Fruit fly (Drosophila melanogaster) whole organism, prepupa: Measurements from ENCODE around the gene CG7872.
A peak's percentile ranks its signal among the peaks of the same experiment; 100 is the strongest.

Experiments used
- CG11902 ChIP-seq: fragments of 200-800 bp; sonication (Bioruptor generic); optimal IDR thresholded peaks from 3 replicates; lab custom pipeline; 2016; ENCODE audit warnings: missing biosample characterization, missing genetic modification characterization
- CG31627 ChIP-seq: fragments of 200-800 bp; sonication (Bioruptor generic); optimal IDR thresholded peaks from 3 replicates; lab custom pipeline; 2016; ENCODE audit warnings: missing biosample characterization, missing genetic modification characterization
- CG6163 ChIP-seq: fragments of 200-800 bp; sonication (Bioruptor generic); IDR thresholded peaks from 3 replicates; pipeline ENCODE4 v1.3.6; 2022; ENCODE audit warnings: missing biosample characterization, missing genetic modification characterization
- CG6276 ChIP-seq: fragments of 200-800 bp; sonication (Bioruptor generic); optimal IDR thresholded peaks from 2 replicates; lab custom pipeline; 2017; ENCODE audit warnings: missing biosample characterization, mild to moderate bottlenecking, missing genetic modification characterization
- Gug ChIP-seq: fragments of 200-800 bp; sonication (Bioruptor generic); IDR thresholded peaks from 2 replicates; pipeline ENCODE4 v1.3.6; 2022; ENCODE audit warnings: missing biosample characterization, missing genetic modification characterization
- OdsH ChIP-seq: fragments of 200-800 bp; sonication (Bioruptor generic); optimal IDR thresholded peaks from 3 replicates; lab custom pipeline; 2016; ENCODE audit warnings: missing biosample characterization, missing genetic modification characterization
- cyc ChIP-seq: fragments of 200-800 bp; sonication (Bioruptor generic); optimal IDR thresholded peaks from 3 replicates; lab custom pipeline; 2016; ENCODE audit warnings: missing biosample characterization, missing genetic modification characterization
- fd59A ChIP-seq: fragments of 200-800 bp; sonication (Bioruptor generic); optimal IDR thresholded peaks from 2 replicates; lab custom pipeline; 2017; ENCODE audit warnings: missing biosample characterization, mild to moderate bottlenecking, missing genetic modification characterization, missing genetic modification reagents
- spab ChIP-seq: fragments of 200-800 bp; sonication (Bioruptor generic); optimal IDR thresholded peaks from 2 replicates; lab custom pipeline; 2017; ENCODE audit warnings: missing biosample characterization, mild to moderate bottlenecking, missing genetic modification characterization, missing genetic modification reagents
- vri ChIP-seq: fragments of 200-800 bp; sonication (Bioruptor generic); optimal IDR thresholded peaks from 3 replicates; lab custom pipeline; 2016; ENCODE audit warnings: missing biosample characterization, mild to moderate bottlenecking, missing genetic modification characterization

DNA sequence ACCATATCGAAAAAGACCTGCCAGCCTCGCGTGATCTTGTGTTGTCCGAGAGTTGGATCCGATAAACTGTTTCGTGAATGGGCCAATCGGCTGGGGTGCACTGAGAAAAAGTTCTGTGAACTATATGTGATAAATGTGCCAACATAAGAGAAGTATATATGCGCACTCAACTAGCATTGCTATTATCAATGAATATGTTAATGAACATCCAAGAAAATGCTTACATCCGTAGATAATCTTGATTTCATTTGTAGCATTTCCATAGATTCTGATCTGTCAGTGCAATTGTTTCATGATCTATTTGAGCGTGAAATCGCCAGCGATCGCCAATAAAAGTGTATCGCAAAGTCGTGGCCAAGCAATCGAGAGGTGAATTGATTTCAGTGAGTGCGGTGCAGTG is 23.3 kb downstream of the CG7872 start:
- 0 out of 3 replicates have a peak, but pooled peaks have one; percentile 12 for TF ChIP-seq CG6163 (GFP tag; lab: Robert Waterston, UW)
- TF ChIP-seq spab, result no peak
- no peak for TF ChIP-seq CG31627
- no peak for TF ChIP-seq Gug
- TF ChIP-seq fd59A, result no peak
- TF ChIP-seq vri (GFP tag; lab: Kevin White, UChicago), result no peak
- peak; percentile 36 for TF ChIP-seq OdsH (GFP tag; lab: Kevin White, UChicago)
- TF ChIP-seq CG6276 (GFP tag; lab: Kevin White, UChicago), result peak; percentile 42
- no peak for TF ChIP-seq CG11902
- no peak for TF ChIP-seq cyc (GFP tag; lab: Kevin White, UChicago)
